Fruit fly (Drosophila melanogaster): ENCODE results near the gene CG13481.
A peak's percentile ranks its signal among the peaks of the same experiment; 100 is the strongest.

Gene CG13481

DNA sequence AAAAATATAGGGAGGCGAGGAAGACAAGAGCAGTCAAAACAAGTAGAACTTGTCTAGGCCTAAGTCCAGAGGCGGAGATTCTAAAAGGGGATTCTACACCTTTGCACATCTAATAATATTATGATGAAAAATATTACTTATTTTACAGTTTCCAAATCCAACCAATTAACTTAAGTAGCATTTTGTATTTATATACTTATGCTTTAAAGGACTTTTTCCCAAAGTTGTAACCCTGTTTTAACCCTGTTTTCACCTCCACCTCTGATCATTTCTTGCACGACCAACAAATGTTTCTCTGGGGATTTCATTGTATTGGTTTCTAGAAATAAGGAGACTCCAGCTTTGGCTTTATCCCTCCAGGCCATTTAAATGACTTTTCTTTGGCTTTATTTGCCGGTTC is 33.6 kb downstream of the CG13481 start (continued):
- TF ChIP-seq eg (GFP tag; IDR thresholded peaks at IDR 0.05) (peak; percentile 81), net (GFP tag; optimal IDR thresholded peaks at IDR 0.05) (no peak), CG16779 (tag; optimal IDR thresholded peaks at IDR 0.05) (no peak), achi (GFP tag; optimal IDR thresholded peaks at IDR 0.05) (peak; percentile 50), esn (GFP tag; optimal IDR thresholded peaks at IDR 0.05) (no peak), CG6854 (GFP tag; optimal IDR thresholded peaks at IDR 0.05) (no peak), Met (GFP tag; optimal IDR thresholded peaks at IDR 0.05) (no peak), spab (GFP tag; optimal IDR thresholded peaks at IDR 0.05) (peak; percentile 74), CG4318 (GFP tag; optimal IDR thresholded peaks at IDR 0.05) (peak; percentile 23), Eip78C (GFP tag) (peak; percentile 87), CG1621 (tag; optimal IDR thresholded peaks at IDR 0.05) (peak; percentile 41), CG7368 (GFP tag; optimal IDR thresholded peaks at IDR 0.05) (no peak), Gug (GFP tag; IDR thresholded peaks at IDR 0.05) (peak; percentile 84)

DNA sequence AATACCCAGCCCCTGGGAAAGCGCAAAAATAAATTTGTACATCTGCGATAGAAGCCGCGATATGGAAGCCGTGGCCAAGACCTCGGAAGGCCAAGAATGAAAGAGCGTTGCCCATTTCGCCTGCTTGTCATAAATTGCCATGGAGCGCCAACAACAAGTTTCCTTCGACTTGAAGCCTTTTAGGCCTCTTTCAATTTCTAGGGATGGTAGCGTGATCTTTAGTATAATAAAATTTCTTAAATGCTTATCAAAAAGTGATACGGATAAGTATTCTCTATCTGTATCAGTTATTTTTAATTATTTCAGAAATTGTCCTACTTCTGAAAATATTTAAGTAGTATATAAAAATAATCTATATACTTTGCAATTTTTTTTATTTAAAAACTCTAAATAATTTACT is 37.0 kb downstream of the CG13481 start:
- TF ChIP-seq CG32006 (GFP tag; optimal IDR thresholded peaks at IDR 0.05) (peak; percentile 7), Hr38 (GFP tag; optimal IDR thresholded peaks at IDR 0.05) (no peak), CG8119 (GFP tag; IDR thresholded peaks at IDR 0.05) (0 out of 3 replicates have a peak, but pooled peaks have one; percentile 23), esn (GFP tag; optimal IDR thresholded peaks at IDR 0.05) (no peak), Eip78C (GFP tag) (peak; percentile 58), Hr4 (GFP tag; optimal IDR thresholded peaks at IDR 0.05) (peak; percentile 2)

DNA sequence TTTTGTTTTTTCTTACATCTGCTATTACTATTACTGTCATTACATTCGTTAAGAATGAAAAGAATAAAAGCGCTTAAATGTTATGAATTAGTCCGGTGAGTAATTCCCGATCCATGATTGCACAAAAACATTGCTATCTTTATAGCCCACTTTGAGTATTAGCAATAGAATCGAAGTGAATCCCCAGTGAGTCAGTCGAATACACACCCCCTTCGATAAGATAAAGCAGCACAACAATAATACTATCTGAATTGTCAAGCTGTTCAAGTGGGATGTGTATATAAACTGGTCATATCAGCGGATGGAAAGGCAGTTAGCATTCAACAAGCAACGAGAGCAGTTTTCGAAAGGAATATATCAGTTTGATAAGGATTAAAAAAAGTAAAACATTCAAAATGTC is 40.5 kb downstream of the CG13481 start, which contains the start of gene CG13482:
CG13482 (plus strand) TSS at position 305 of the 400 bp plus-strand sequence.
- TF ChIP-seq Eip75B (GFP tag; optimal IDR thresholded peaks at IDR 0.05) (no peak), acj6 (GFP tag; optimal IDR thresholded peaks at IDR 0.05) (no peak), Hr39 (GFP tag; optimal IDR thresholded peaks at IDR 0.05) (no peak), CG11294 (GFP tag; IDR thresholded peaks at IDR 0.05) (no peak), CG16779 (tag; optimal IDR thresholded peaks at IDR 0.05) (no peak), OdsH (GFP tag; optimal IDR thresholded peaks at IDR 0.05) (no peak), pdm3 (GFP tag; optimal IDR thresholded peaks at IDR 0.05) (no peak), Ets96B (tag; optimal IDR thresholded peaks at IDR 0.05) (no peak), Smox (GFP tag; optimal IDR thresholded peaks at IDR 0.05) (no peak), CG6792 (GFP tag; optimal IDR thresholded peaks at IDR 0.05) (no peak), CG1621 (tag; optimal IDR thresholded peaks at IDR 0.05) (no peak), Gug (GFP tag; IDR thresholded peaks at IDR 0.05) (no peak), Hr4 (GFP tag; optimal IDR thresholded peaks at IDR 0.05) (no peak), dsx (GFP tag; optimal IDR thresholded peaks at IDR 0.05; ENCODE audit: poor library complexity, severe bottlenecking) (no peak), salr (GFP tag; optimal IDR thresholded peaks at IDR 0.05) (no peak), eg (GFP tag; IDR thresholded peaks at IDR 0.05) (no peak), CG8319 (GFP tag; optimal IDR thresholded peaks at IDR 0.05) (no peak), Met (GFP tag; optimal IDR thresholded peaks at IDR 0.05) (no peak)

DNA sequence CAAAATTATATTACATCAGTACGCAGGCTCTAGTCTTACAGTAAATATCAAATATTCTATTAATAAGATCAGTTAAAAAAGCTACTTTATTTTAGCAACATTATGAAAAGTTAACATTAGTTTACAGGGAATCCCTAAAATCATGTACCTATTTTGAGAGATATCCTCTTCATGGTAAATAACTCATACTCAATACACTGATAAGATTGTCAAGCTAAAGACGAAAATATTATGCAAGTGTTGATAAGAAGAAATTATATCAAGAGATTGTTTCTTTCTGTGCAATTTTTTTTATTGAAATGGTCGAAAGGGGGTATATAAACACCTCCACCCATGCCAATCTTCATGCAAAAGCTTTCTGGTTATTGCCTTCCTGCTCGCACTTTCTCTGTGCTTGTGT is 41.1 kb downstream of the CG13481 start:
- TF ChIP-seq CG9139 (GFP tag; optimal IDR thresholded peaks at IDR 0.05) (no peak), CG8319 (GFP tag; optimal IDR thresholded peaks at IDR 0.05) (no peak), CG31627 (GFP tag; optimal IDR thresholded peaks at IDR 0.05) (peak; percentile 25), CG10631 (GFP tag; optimal IDR thresholded peaks at IDR 0.05) (no peak), CG6808 (GFP tag; optimal IDR thresholded peaks at IDR 0.05) (no peak), CG6276 (GFP tag; optimal IDR thresholded peaks at IDR 0.05) (no peak), acj6 (GFP tag; optimal IDR thresholded peaks at IDR 0.05) (peak; percentile 17), CG6854 (GFP tag; optimal IDR thresholded peaks at IDR 0.05) (no peak), Ets96B (tag; optimal IDR thresholded peaks at IDR 0.05) (no peak), cyc (GFP tag; optimal IDR thresholded peaks at IDR 0.05) (no peak), spab (GFP tag; optimal IDR thresholded peaks at IDR 0.05) (no peak), Smox (GFP tag; optimal IDR thresholded peaks at IDR 0.05) (peak; percentile 32), CG34406 (GFP tag; optimal IDR thresholded peaks at IDR 0.05) (peak; percentile 25), ss (GFP tag; optimal IDR thresholded peaks at IDR 0.05) (no peak), Hr39 (GFP tag; optimal IDR thresholded peaks at IDR 0.05) (peak; percentile 34), lz (GFP tag; optimal IDR thresholded peaks at IDR 0.05) (peak; percentile 3), fkh (GFP tag; optimal IDR thresholded peaks at IDR 0.05) (no peak), Met (GFP tag; optimal IDR thresholded peaks at IDR 0.05) (peak; percentile 27), CG32006 (GFP tag; optimal IDR thresholded peaks at IDR 0.05) (peak; percentile 29), Sox15 (GFP tag; optimal IDR thresholded peaks at IDR 0.05) (no peak), svp (GFP tag) (peak; percentile 69), achi (GFP tag; optimal IDR thresholded peaks at IDR 0.05) (peak; percentile 2), CG11294 (GFP tag; IDR thresholded peaks at IDR 0.05) (no peak), CG7368 (GFP tag; optimal IDR thresholded peaks at IDR 0.05) (no peak), Eip78C (GFP tag) (peak; percentile 79), Blimp-1 (GFP tag; optimal IDR thresholded peaks at IDR 0.05) (no peak), eg (GFP tag; IDR thresholded peaks at IDR 0.05) (no peak), CG11902 (GFP tag; optimal IDR thresholded peaks at IDR 0.05) (no peak), CG16779 (tag; optimal IDR thresholded peaks at IDR 0.05) (no peak), CG3919 (GFP tag; optimal IDR thresholded peaks at IDR 0.05) (peak; percentile 21), Hr38 (GFP tag; optimal IDR thresholded peaks at IDR 0.05) (no peak)
